Worm (Caenorhabditis elegans) whole organism, L4/young adult: ENCODE measurements around the gene F22F4.4.

ENCODE experiments used
- W03F9.2 ChIP-seq: fragments of 150-350 bp; optimal IDR thresholded peaks from 2 replicates; lab custom pipeline; 2014; ENCODE audit warnings: missing biosample characterization, missing genetic modification characterization
- dao-5 ChIP-seq: sonication (generic microtip); optimal IDR thresholded peaks from 2 replicates; lab custom pipeline; 2016; ENCODE audit warnings: missing genotype, missing genetic modification characterization, moderate library complexity, missing compliant biosample characterization
- him-1 ChIP-seq: sonication (generic microtip); optimal IDR thresholded peaks from 2 replicates; lab custom pipeline; 2016; ENCODE audit warnings: missing genotype, missing genetic modification reagents, missing genetic modification characterization, missing compliant biosample characterization

- TF ChIP-seq dao-5 (tag; lab: Kevin White, UChicago), result no peak
- no peak for TF ChIP-seq W03F9.2 (tag; lab: Kevin White, UChicago)
- peak; percentile 71 for TF ChIP-seq him-1 (tag; lab: Kevin White, UChicago)
Measured at ce11 chrX:5976206-5976960, 24.9 kb downstream of the F22F4.4 start.
